Worm (Caenorhabditis elegans) whole organism, L3 larva: ENCODE measurements around the gene srv-5.

ENCODE experiments used
- ZK546.5 ChIP-seq: sonication (generic microtip); optimal IDR thresholded peaks from 2 replicates; lab custom pipeline; 2017; ENCODE audit warnings: missing biosample characterization, missing genetic modification characterization
- nhr-25 ChIP-seq: sonication (generic microtip); optimal IDR thresholded peaks from 2 replicates; lab custom pipeline; 2017; ENCODE audit warnings: missing biosample characterization, missing genetic modification characterization
- nhr-76 ChIP-seq: fragments of 150-350 bp; sonication (generic microtip); optimal IDR thresholded peaks from 5 replicates; lab custom pipeline; 2014; ENCODE audit warnings: missing biosample characterization, missing genetic modification characterization
- pha-4 ChIP-seq: fragments of 150-350 bp; optimal IDR thresholded peaks from 2 replicates; lab custom pipeline; 2014; ENCODE audit warnings: missing biosample characterization, missing genetic modification reagents, missing genetic modification characterization
- pqm-1 ChIP-seq: fragments of 150-350 bp; optimal IDR thresholded peaks from 2 replicates; lab custom pipeline; 2017; ENCODE audit warnings: missing biosample characterization, missing genetic modification characterization, inconsistent platforms
- sea-2 ChIP-seq: fragments of 150-350 bp; sonication (generic microtip); optimal IDR thresholded peaks from 4 replicates; lab custom pipeline; 2014; ENCODE audit warnings: missing biosample characterization, missing genetic modification reagents, missing genetic modification characterization
- unc-62 ChIP-seq: fragments of 150-350 bp; sonication (generic microtip); optimal IDR thresholded peaks from 4 replicates; lab custom pipeline; 2014; ENCODE audit warnings: missing biosample characterization, missing genetic modification reagents, missing genetic modification characterization
- ztf-11 ChIP-seq: fragments of 150-350 bp; optimal IDR thresholded peaks from 2 replicates; lab custom pipeline; 2014; ENCODE audit warnings: missing biosample characterization, missing genetic modification characterization

- no peak for TF ChIP-seq nhr-76 (tag; lab: Kevin White, UChicago)
- no peak for TF ChIP-seq sea-2 (GFP tag; lab: Kevin White, UChicago)
- peak; percentile 7 for TF ChIP-seq pha-4 (tag; lab: Kevin White, UChicago)
- no peak for TF ChIP-seq nhr-25 (tag; lab: Kevin White, UChicago)
- TF ChIP-seq unc-62 = no peak
- peak; percentile 89 for TF ChIP-seq pqm-1 (tag; lab: Kevin White, UChicago)
- no peak for TF ChIP-seq ztf-11 (tag; lab: Kevin White, UChicago)
- TF ChIP-seq ZK546.5 (tag; lab: Kevin White, UChicago) = no peak
Observed at ce11 chrX:4284470-4284869, 32.3 kb downstream of the srv-5 start.
